Worm (Caenorhabditis elegans) whole organism, L4 larva: Measurements from ENCODE around the gene cblc-1.
"Not testable (repeated sequence)": the region's sequence is repeated elsewhere in the genome, so short reads cannot be mapped to it uniquely, and the experiment has no call there.

ENCODE experiments used
- D1046.2 ChIP-seq: fragments of 200-800 bp; sonication (Bioruptor generic); IDR thresholded peaks from 2 replicates; pipeline ENCODE4 v1.3.6; 2022; ENCODE audit warnings: missing genetic modification characterization, missing compliant biosample characterization
- F26F4.8 ChIP-seq: fragments of 200-800 bp; sonication (Bioruptor generic); conservative IDR thresholded peaks from 2 replicates; pipeline ENCODE4 v1.3.6; 2022; ENCODE audit warnings: missing genetic modification characterization, missing compliant biosample characterization
- F44E2.7 ChIP-seq: fragments of 200-800 bp; sonication (Bioruptor generic); IDR thresholded peaks from 2 replicates; pipeline ENCODE4 v2.1.2; 2022; ENCODE audit warnings: missing genetic modification characterization, missing compliant biosample characterization
- T26A8.4 ChIP-seq: fragments of 200-800 bp; sonication (Bioruptor generic); IDR thresholded peaks from 2 replicates; pipeline ENCODE4 v1.3.6; 2022; ENCODE audit warnings: missing genetic modification characterization, missing compliant biosample characterization
- Y105C5A.15 ChIP-seq: fragments of 200-800 bp; sonication (Bioruptor generic); IDR thresholded peaks from 2 replicates; pipeline ENCODE4 v1.3.6; 2022; ENCODE audit warnings: missing genetic modification characterization, missing compliant biosample characterization
- Y48G9A.11 ChIP-seq: fragments of 200-800 bp; sonication (Bioruptor generic); IDR thresholded peaks from 2 replicates; pipeline ENCODE4 v1.3.6; 2022; ENCODE audit warnings: missing genetic modification reagents, missing genetic modification characterization, missing compliant biosample characterization
- ZK337.2 ChIP-seq: fragments of 200-800 bp; sonication (Bioruptor generic); IDR thresholded peaks from 2 replicates; pipeline ENCODE4 v1.3.6; 2022; ENCODE audit warnings: missing genetic modification reagents, missing genetic modification characterization, missing compliant biosample characterization
- arid-1 ChIP-seq: fragments of 200-800 bp; sonication (Bioruptor generic); conservative IDR thresholded peaks from 2 replicates; pipeline ENCODE4 v1.3.6; 2022; ENCODE audit warnings: missing genetic modification reagents, missing genetic modification characterization, missing compliant biosample characterization
- ceh-44 ChIP-seq: fragments of 200-800 bp; sonication (Bioruptor generic); IDR thresholded peaks from 2 replicates; pipeline ENCODE4 v1.3.6; 2022; ENCODE audit warnings: missing genetic modification reagents, missing genetic modification characterization, missing compliant biosample characterization
- ctbp-1 ChIP-seq: fragments of 200-800 bp; sonication (Bioruptor generic); IDR thresholded peaks from 2 replicates; pipeline ENCODE4 v1.3.6; 2022; ENCODE audit warnings: missing genetic modification reagents, missing genetic modification characterization, missing compliant biosample characterization
- dmd-6 ChIP-seq: fragments of 200-800 bp; sonication (Bioruptor generic); IDR thresholded peaks from 2 replicates; pipeline ENCODE4 v1.3.6; 2022; ENCODE audit warnings: missing genetic modification reagents, missing genetic modification characterization, missing compliant biosample characterization
- dmd-8 ChIP-seq: fragments of 200-800 bp; sonication (Bioruptor generic); IDR thresholded peaks from 2 replicates; pipeline ENCODE4 v1.3.6; 2022; ENCODE audit warnings: missing genetic modification characterization, missing compliant biosample characterization
- dmd-9 ChIP-seq: fragments of 200-800 bp; sonication (Bioruptor generic); IDR thresholded peaks from 2 replicates; pipeline ENCODE4 v1.3.6; 2022; ENCODE audit warnings: missing genetic modification reagents, missing genetic modification characterization, missing compliant biosample characterization
- egl-43 ChIP-seq: fragments of 200-800 bp; sonication (Bioruptor generic); IDR thresholded peaks from 2 replicates; pipeline ENCODE4 v1.3.6; 2022; ENCODE audit warnings: missing genetic modification reagents, missing genetic modification characterization, missing compliant biosample characterization
- hmg-1.1 ChIP-seq: fragments of 200-800 bp; sonication (Bioruptor generic); IDR thresholded peaks from 2 replicates; pipeline ENCODE4 v1.3.6; 2022; ENCODE audit warnings: missing genetic modification reagents, missing genetic modification characterization, missing compliant biosample characterization
- lim-7 ChIP-seq: fragments of 200-800 bp; sonication (Bioruptor generic); IDR thresholded peaks from 2 replicates; pipeline ENCODE4 v1.3.6; 2022; ENCODE audit warnings: missing genetic modification characterization, missing compliant biosample characterization
- lin-1 ChIP-seq: fragments of 200-800 bp; sonication (Bioruptor generic); IDR thresholded peaks from 2 replicates; pipeline ENCODE4 v1.3.6; 2022; ENCODE audit warnings: missing genetic modification reagents, missing genetic modification characterization, missing compliant biosample characterization
- lin-15B ChIP-seq: fragments of 150-350 bp; sonication (generic microtip); optimal IDR thresholded peaks from 3 replicates; lab custom pipeline; 2014; ENCODE audit warnings: missing biosample characterization, missing genetic modification characterization
- lin-29 ChIP-seq: fragments of 200-800 bp; sonication (Bioruptor generic); IDR thresholded peaks from 2 replicates; pipeline ENCODE4 v1.3.6; 2022; ENCODE audit warnings: missing genetic modification reagents, missing genetic modification characterization, missing compliant biosample characterization
- lin-38 ChIP-seq: fragments of 200-800 bp; sonication (Bioruptor generic); IDR thresholded peaks from 2 replicates; pipeline ENCODE4 v1.3.6; 2022; ENCODE audit warnings: missing genetic modification reagents, missing genetic modification characterization, missing compliant biosample characterization
- madf-5 ChIP-seq, 2 experiments: fragments of 200-800 bp; sonication (Bioruptor generic); IDR thresholded peaks; 2 replicates each; pipeline ENCODE4 v1.3.6; 2022; ENCODE audit warnings: missing compliant biosample characterization in 2 of 2, missing genetic modification characterization in 2 of 2
- madf-9 ChIP-seq: fragments of 200-800 bp; sonication (Bioruptor generic); conservative IDR thresholded peaks from 2 replicates; pipeline ENCODE4 v1.3.6; 2022; ENCODE audit warnings: missing genetic modification reagents, missing genetic modification characterization, missing compliant biosample characterization
- mdl-1 ChIP-seq, 2 experiments: fragments of 150-350 bp in 1 of 2; sonication (generic microtip) in 1 of 2; optimal IDR thresholded peaks; 2 replicates each; lab custom pipeline; 2014 to 2017; ENCODE audit warnings: missing biosample characterization in 2 of 2, missing genetic modification characterization in 2 of 2
- mdt-29 ChIP-seq: fragments of 200-800 bp; sonication (Bioruptor generic); IDR thresholded peaks from 2 replicates; pipeline ENCODE4 v1.3.6; 2022; ENCODE audit warnings: missing genetic modification reagents, missing genetic modification characterization, missing compliant biosample characterization
- mxl-2 ChIP-seq: fragments of 200-800 bp; sonication (Bioruptor generic); conservative IDR thresholded peaks from 2 replicates; pipeline ENCODE4 v1.3.6; 2022; ENCODE audit warnings: missing genetic modification reagents, missing genetic modification characterization, missing compliant biosample characterization
- nhr-42 ChIP-seq: fragments of 200-800 bp; sonication (Bioruptor generic); IDR thresholded peaks from 2 replicates; pipeline ENCODE4 v1.3.6; 2022; ENCODE audit warnings: missing genetic modification characterization, missing compliant biosample characterization
- pha-4 ChIP-seq, 2 experiments: fragments of 150-350 bp in 1 of 2; fragments of 200-800 bp in 1 of 2; sonication (Bioruptor generic) in 1 of 2; IDR thresholded peaks in 1 of 2; optimal IDR thresholded peaks in 1 of 2; 2 replicates each; pipeline versions ENCODE4 v1.3.6 to Lab custom; 2014 to 2022; ENCODE audit warnings: missing genetic modification characterization in 2 of 2, missing genetic modification reagents in 2 of 2, missing biosample characterization in 1 of 2, missing compliant biosample characterization in 1 of 2
- php-3 ChIP-seq: fragments of 200-800 bp; sonication (Bioruptor generic); IDR thresholded peaks from 2 replicates; pipeline ENCODE4 v1.3.6; 2022; ENCODE audit warnings: missing genetic modification reagents, missing genetic modification characterization, missing compliant biosample characterization
- snpc-1.2 ChIP-seq: fragments of 200-800 bp; sonication (Bioruptor generic); IDR thresholded peaks from 2 replicates; pipeline ENCODE4 v1.3.6; 2022; ENCODE audit warnings: missing genetic modification reagents, missing genetic modification characterization, missing compliant biosample characterization
- tra-1 ChIP-seq: fragments of 200-800 bp; sonication (Bioruptor generic); IDR thresholded peaks from 2 replicates; pipeline ENCODE4 v1.3.6; 2022; ENCODE audit warnings: missing genetic modification reagents, missing genetic modification characterization, missing compliant biosample characterization
- unc-62 ChIP-seq, 3 experiments: fragments of 150-350 bp in 1 of 3; sonication (generic microtip); optimal IDR thresholded peaks in 2 of 3; peaks in 1 of 3; 1 replicate in 1 of 3; 2 replicates in 2 of 3; lab custom pipeline; 2014 to 2017; ENCODE audit warnings: missing biosample characterization in 3 of 3, missing genetic modification characterization in 3 of 3, missing genetic modification reagents in 3 of 3, missing genotype in 1 of 3
- vab-7 ChIP-seq: fragments of 200-800 bp; sonication (Bioruptor generic); IDR thresholded peaks from 2 replicates; pipeline ENCODE4 v1.3.6; 2022; ENCODE audit warnings: missing genetic modification reagents, missing genetic modification characterization, missing compliant biosample characterization
- zfp-3 ChIP-seq: fragments of 200-800 bp; sonication (Bioruptor generic); conservative IDR thresholded peaks from 2 replicates; pipeline ENCODE4 v1.3.6; 2022; ENCODE audit warnings: missing genetic modification reagents, missing genetic modification characterization, missing compliant biosample characterization
- zip-11 ChIP-seq: fragments of 200-800 bp; sonication (Bioruptor generic); IDR thresholded peaks from 2 replicates; pipeline ENCODE4 v1.3.6; 2022; ENCODE audit warnings: missing genetic modification characterization, missing compliant biosample characterization

cblc-1 gene

DNA sequence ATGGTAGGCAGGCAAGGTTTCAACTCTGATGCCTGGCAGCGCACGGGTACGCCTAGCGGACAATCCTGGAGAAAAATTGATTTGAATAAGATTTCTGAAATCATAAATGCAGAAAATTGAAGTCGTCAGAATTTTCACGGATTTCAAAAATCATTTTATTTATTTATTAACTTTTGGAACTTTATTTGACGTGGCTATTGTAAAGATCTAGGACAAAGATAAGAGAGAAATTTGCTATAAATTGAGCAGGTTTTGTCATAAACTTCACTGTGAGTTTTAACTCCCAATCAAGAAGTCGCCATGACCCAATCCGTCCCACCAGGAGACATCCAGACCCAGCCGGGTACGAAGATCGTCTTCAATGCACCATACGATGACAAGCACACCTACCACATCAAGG lies 8.2 kb downstream of the cblc-1 start, which contains the start of gene msp-152:
msp-152 (plus strand) TSS at position 301 of the 400 bp plus-strand sequence.
- not testable (repeated sequence) for TF ChIP-seq mdl-1 (tag; optimal IDR thresholded peaks at IDR 0.05; lab: Kevin White, UChicago); egl-43 (GFP tag; lab: Robert Waterston, UW); lin-15B
- TF ChIP-seq, all 104 proteins: peak for 0; not testable (repeated sequence) for 104

DNA sequence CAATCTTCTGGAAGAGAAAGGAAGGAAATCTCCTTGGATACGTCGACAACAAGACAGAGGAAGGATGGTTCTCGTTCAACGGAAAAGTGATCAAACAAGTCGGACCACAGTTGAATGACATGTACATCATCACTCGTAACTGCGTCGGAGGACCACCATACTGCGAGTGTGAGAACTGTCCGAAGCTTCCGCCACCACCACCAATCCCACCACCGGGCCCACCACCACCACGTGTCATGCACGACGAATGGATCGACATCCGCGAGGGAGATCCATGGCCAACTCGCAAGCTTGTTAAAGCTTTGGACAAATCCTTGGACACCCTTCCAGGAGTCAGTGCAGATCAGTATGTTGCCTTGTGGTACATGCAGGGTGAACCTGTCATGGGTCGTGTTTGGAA lies 9.7 kb downstream of the cblc-1 start:
- no peak for TF ChIP-seq php-3 (GFP tag; lab: Robert Waterston, UW)
- peak in 1 of 2 experiments; percentile 91 for TF ChIP-seq unc-62 (GFP tag; optimal IDR thresholded peaks at IDR 0.05 in 1 of 2; lab: Kevin White, UChicago)
- no peak for TF ChIP-seq unc-62 (tag; optimal IDR thresholded peaks at IDR 0.05; lab: Kevin White, UChicago)
- no peak for TF ChIP-seq Y105C5A.15 (GFP tag; lab: Robert Waterston, UW)

DNA sequence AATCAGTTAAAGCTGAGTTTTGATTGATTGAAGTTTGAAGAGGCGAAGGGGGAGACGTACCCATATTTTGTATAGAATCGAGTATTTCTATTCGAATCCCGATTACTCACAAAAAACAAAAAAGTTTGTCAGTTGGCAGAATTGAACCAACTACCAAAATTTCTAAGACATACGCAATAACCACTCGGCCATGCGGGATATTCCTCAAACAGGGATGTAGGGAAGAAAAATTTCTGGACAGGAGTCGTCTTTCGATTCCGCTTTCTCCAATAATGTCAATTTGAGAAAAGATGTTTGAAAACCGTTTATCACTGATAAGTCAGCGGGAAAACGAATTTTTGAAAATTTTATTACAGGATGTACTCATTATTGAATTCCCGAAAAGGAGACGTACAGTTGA lies 12.6 kb downstream of the cblc-1 start:
- TF ChIP-seq dmd-9 (0 out of 2 replicates have a peak, but pooled peaks have one; percentile 60), dmd-6 (GFP tag; lab: Robert Waterston, UW) (peak; percentile 12; the same call in 1 of the 2 replicates), D1046.2 (GFP tag; lab: Robert Waterston, UW) (peak; percentile 86), egl-43 (GFP tag; lab: Robert Waterston, UW) (peak; percentile 90), Y105C5A.15 (GFP tag; lab: Robert Waterston, UW) (peak; percentile 87; the same call in 1 of the 2 replicates), nhr-42 (GFP tag; lab: Robert Waterston, UW) (peak; percentile 51; the same call in 1 of the 2 replicates), mxl-2 (GFP tag; lab: Robert Waterston, UW) (peak; percentile 70), lin-1 (peak; percentile 70), snpc-1.2 (peak; percentile 79), dmd-8 (GFP tag; lab: Robert Waterston, UW) (peak; percentile 82), php-3 (GFP tag; lab: Robert Waterston, UW) (0 out of 2 replicates have a peak, but pooled peaks have one; percentile 39), madf-9 (GFP tag; lab: Robert Waterston, UW) (peak; percentile 58; the same call in 1 of the 2 replicates), zip-11 (GFP tag; lab: Robert Waterston, UW) (0 out of 2 replicates have a peak, but pooled peaks have one; percentile 18), mdt-29 (GFP tag; lab: Robert Waterston, UW) (peak; percentile 50; the same call in 1 of the 2 replicates), hmg-1.1 (GFP tag; lab: Robert Waterston, UW) (peak; percentile 59; the same call in 1 of the 2 replicates), lin-29 (GFP tag; lab: Robert Waterston, UW) (0 out of 2 replicates have a peak, but pooled peaks have one; percentile 15), ceh-44 (peak; percentile 76), pha-4 (GFP tag; IDR thresholded peaks at IDR 0.05; lab: Robert Waterston, UW) (peak; percentile 79; the same call in 1 of the 2 replicates), arid-1 (GFP tag; lab: Robert Waterston, UW) (peak; percentile 92), zfp-3 (GFP tag; lab: Robert Waterston, UW) (peak; percentile 70; the same call in 1 of the 2 replicates), F26F4.8 (peak; percentile 87), F44E2.7 (peak; percentile 50; the same call in 1 of the 2 replicates), tra-1 (GFP tag; lab: Robert Waterston, UW) (peak; percentile 88), madf-5 (GFP tag; IDR thresholded peaks at IDR 0.05; lab: Robert Waterston, UW) (peak; percentile 75; a peak in 2 of 4 replicates), lin-38 (GFP tag; lab: Robert Waterston, UW) (peak; percentile 81), ctbp-1 (GFP tag; lab: Robert Waterston, UW) (0 out of 2 replicates have a peak, but pooled peaks have one; percentile 55), lim-7 (GFP tag; lab: Robert Waterston, UW) (peak; percentile 93), T26A8.4 (peak; percentile 73), vab-7 (GFP tag; lab: Robert Waterston, UW) (peak; percentile 82), ZK337.2 (GFP tag; lab: Robert Waterston, UW) (peak; percentile 76; the same call in 1 of the 2 replicates), Y48G9A.11 (GFP tag; lab: Robert Waterston, UW) (peak; percentile 38; the same call in 1 of the 2 replicates)
- not testable (repeated sequence) for TF ChIP-seq pha-4 (tag; optimal IDR thresholded peaks at IDR 0.05; lab: Kevin White, UChicago)
